Worm (Caenorhabditis elegans) whole organism, L4/young adult: Measurements from ENCODE around the gene sru-4.

ENCODE experiments used
- dao-5 ChIP-seq: sonication (generic microtip); optimal IDR thresholded peaks from 2 replicates; lab custom pipeline; 2016; ENCODE audit warnings: missing genotype, missing genetic modification characterization, moderate library complexity, missing compliant biosample characterization

The sru-4 gene

DNA sequence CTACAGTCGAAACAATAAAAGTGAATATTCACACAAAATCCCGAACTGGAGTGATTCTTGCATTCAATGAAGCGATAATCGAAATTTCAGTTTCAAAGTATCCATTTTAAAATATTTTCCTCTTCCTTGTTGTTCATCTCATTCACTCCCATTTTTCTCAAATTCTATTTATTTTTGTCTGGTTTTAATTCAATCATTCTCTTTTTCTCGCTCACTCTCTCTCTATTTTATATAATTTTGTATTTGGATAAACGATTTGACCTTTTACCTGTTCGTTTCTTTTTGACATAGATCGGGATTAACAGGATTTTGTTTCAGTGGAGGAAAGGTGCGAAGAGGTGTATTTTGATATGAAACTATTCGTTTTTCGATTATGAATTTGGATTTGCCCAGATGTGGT, 47.8 kb downstream of the sru-4 start, which contains the start of gene T05A1.5:
Gene T05A1.5 (plus strand): TSS at position 301 of the 400 bp plus-strand sequence.
- no peak for TF ChIP-seq dao-5 (tag; lab: Kevin White, UChicago)
